Worm (Caenorhabditis elegans) whole organism, L1 larva: ENCODE results near the gene F25F2.1.

Source experiments
- C04F5.9 ChIP-seq: sonication (generic microtip); optimal IDR thresholded peaks from 2 replicates; lab custom pipeline; 2016; ENCODE audit warnings: missing genetic modification characterization, missing compliant biosample characterization
- C34B4.2 ChIP-seq: sonication (generic microtip); optimal IDR thresholded peaks from 2 replicates; lab custom pipeline; 2017; ENCODE audit warnings: mild to moderate bottlenecking, missing genetic modification characterization, missing compliant biosample characterization
- alr-1 ChIP-seq: fragments of 200-800 bp; sonication (Bioruptor generic); optimal IDR thresholded peaks from 2 replicates; lab custom pipeline; 2018; ENCODE audit warnings: borderline replicate concordance, mild to moderate bottlenecking, missing genetic modification characterization, missing compliant biosample characterization
- ama-1 ChIP-seq: fragments of 150-350 bp; optimal IDR thresholded peaks from 2 replicates; lab custom pipeline; 2014
- blmp-1 ChIP-seq: fragments of 150-350 bp; optimal IDR thresholded peaks from 2 replicates; lab custom pipeline; 2014; ENCODE audit warnings: missing biosample characterization, missing genetic modification characterization
- ceh-63 ChIP-seq: fragments of 200-800 bp; sonication (Bioruptor generic); optimal IDR thresholded peaks from 2 replicates; lab custom pipeline; 2018; ENCODE audit warnings: mild to moderate bottlenecking, missing genetic modification characterization, missing compliant biosample characterization
- ceh-90 ChIP-seq: sonication (generic microtip); optimal IDR thresholded peaks from 2 replicates; lab custom pipeline; 2016; ENCODE audit warnings: missing genetic modification characterization, missing compliant biosample characterization
- ces-1 ChIP-seq: fragments of 150-350 bp; optimal IDR thresholded peaks from 2 replicates; lab custom pipeline; 2014; ENCODE audit warnings: missing biosample characterization, missing genetic modification reagents, missing genetic modification characterization
- dsc-1 ChIP-seq: sonication (generic microtip); optimal IDR thresholded peaks from 2 replicates; lab custom pipeline; 2016; ENCODE audit warnings: mild to moderate bottlenecking, missing genetic modification characterization, missing compliant biosample characterization
- efl-3 ChIP-seq: fragments of 200-800 bp; sonication (Bioruptor generic); optimal IDR thresholded peaks from 2 replicates; lab custom pipeline; 2018; ENCODE audit warnings: mild to moderate bottlenecking, missing genetic modification characterization, missing compliant biosample characterization
- egl-13 ChIP-seq: sonication (generic microtip); optimal IDR thresholded peaks from 2 replicates; lab custom pipeline; 2016; ENCODE audit warnings: missing genotype, missing genetic modification reagents, missing genetic modification characterization, missing compliant biosample characterization
- egl-27 ChIP-seq, 2 experiments: fragments of 150-350 bp in 1 of 2; sonication (generic microtip); optimal IDR thresholded peaks; 3 replicates each; lab custom pipeline; 2017 to 2018; ENCODE audit warnings: missing biosample characterization in 2 of 2, missing genetic modification characterization in 2 of 2, missing genetic modification reagents in 2 of 2
- elt-2 ChIP-seq: sonication (generic microtip); optimal IDR thresholded peaks from 2 replicates; lab custom pipeline; 2016; ENCODE audit warnings: missing genetic modification characterization, mild to moderate bottlenecking, inconsistent platforms, missing compliant biosample characterization, missing genetic modification reagents
- ets-5 ChIP-seq: fragments of 200-800 bp; sonication (Bioruptor generic); IDR thresholded peaks from 2 replicates; pipeline ENCODE4 v1.3.6; 2022; ENCODE audit warnings: missing genetic modification characterization, missing compliant biosample characterization
- fkh-10 ChIP-seq: sonication (generic microtip); optimal IDR thresholded peaks from 2 replicates; lab custom pipeline; 2017; ENCODE audit warnings: missing biosample characterization, missing genetic modification reagents, missing genetic modification characterization
- fkh-4 ChIP-seq: sonication (generic microtip); optimal IDR thresholded peaks from 2 replicates; lab custom pipeline; 2016; ENCODE audit warnings: missing compliant biosample characterization, missing genetic modification characterization, borderline replicate concordance
- grh-1 ChIP-seq: fragments of 200-800 bp; sonication (Bioruptor generic); IDR thresholded peaks from 2 replicates; pipeline ENCODE4 v1.3.6; 2022; ENCODE audit warnings: missing genetic modification reagents, missing genetic modification characterization, missing compliant biosample characterization
- hlh-17 ChIP-seq: fragments of 200-800 bp; sonication (Bioruptor generic); optimal IDR thresholded peaks from 2 replicates; lab custom pipeline; 2018; ENCODE audit warnings: missing genetic modification characterization, mild to moderate bottlenecking, missing compliant biosample characterization, moderate library complexity, borderline replicate concordance
- isw-1 ChIP-seq: fragments of 200-800 bp; sonication (Bioruptor generic); IDR thresholded peaks from 2 replicates; pipeline ENCODE4 v1.3.6; 2022; ENCODE audit warnings: missing genetic modification characterization, missing compliant biosample characterization
- jun-1 ChIP-seq: fragments of 150-350 bp; optimal IDR thresholded peaks from 2 replicates; lab custom pipeline; 2014; ENCODE audit warnings: missing biosample characterization, missing genetic modification reagents, missing genetic modification characterization
- lin-13 ChIP-seq: fragments of 150-350 bp; optimal IDR thresholded peaks from 2 replicates; lab custom pipeline; 2014; ENCODE audit warnings: missing biosample characterization, missing genetic modification reagents, missing genetic modification characterization
- lin-14 ChIP-seq: fragments of 200-800 bp; sonication (Bioruptor generic); optimal IDR thresholded peaks from 2 replicates; lab custom pipeline; 2018; ENCODE audit warnings: mild to moderate bottlenecking, missing genetic modification characterization, moderate library complexity, missing compliant biosample characterization
- lin-15B ChIP-seq: fragments of 150-350 bp; sonication (generic microtip); optimal IDR thresholded peaks from 3 replicates; lab custom pipeline; 2014; ENCODE audit warnings: missing biosample characterization, missing genetic modification characterization
- mab-9 ChIP-seq: fragments of 200-800 bp; sonication (Bioruptor generic); IDR thresholded peaks from 2 replicates; pipeline ENCODE4 v1.3.6; 2022; ENCODE audit warnings: missing genetic modification reagents, missing genetic modification characterization, missing compliant biosample characterization
- mef-2 ChIP-seq: fragments of 150-350 bp; optimal IDR thresholded peaks from 2 replicates; lab custom pipeline; 2014; ENCODE audit warnings: missing biosample characterization, missing genetic modification characterization
- mep-1 ChIP-seq: fragments of 150-350 bp; optimal IDR thresholded peaks from 2 replicates; lab custom pipeline; 2014; ENCODE audit warnings: missing biosample characterization, missing genetic modification characterization
- nhr-12 ChIP-seq: sonication (generic microtip); optimal IDR thresholded peaks from 2 replicates; lab custom pipeline; 2017; ENCODE audit warnings: missing biosample characterization, missing genetic modification characterization
- nhr-19 ChIP-seq: fragments of 200-800 bp; sonication (Bioruptor generic); conservative IDR thresholded peaks from 2 replicates; pipeline ENCODE4 v1.3.6; 2022; ENCODE audit warnings: missing genetic modification characterization, missing compliant biosample characterization
- nhr-20 ChIP-seq: sonication (generic microtip); optimal IDR thresholded peaks from 2 replicates; lab custom pipeline; 2016; ENCODE audit warnings: mild to moderate bottlenecking, missing genetic modification characterization, missing compliant biosample characterization
- nhr-237 ChIP-seq: fragments of 150-350 bp; optimal IDR thresholded peaks from 2 replicates; lab custom pipeline; 2014; ENCODE audit warnings: missing biosample characterization, missing genetic modification characterization
- nhr-28 ChIP-seq: fragments of 150-350 bp; optimal IDR thresholded peaks from 2 replicates; lab custom pipeline; 2014; ENCODE audit warnings: missing biosample characterization, missing genetic modification characterization
- nhr-47 ChIP-seq: sonication (generic microtip); optimal IDR thresholded peaks from 2 replicates; lab custom pipeline; 2016; ENCODE audit warnings: mild to moderate bottlenecking, missing genetic modification characterization, moderate library complexity, missing compliant biosample characterization
- nhr-71 ChIP-seq: sonication (generic microtip); optimal IDR thresholded peaks from 2 replicates; lab custom pipeline; 2016; ENCODE audit warnings: mild to moderate bottlenecking, missing genetic modification characterization, moderate library complexity, missing compliant biosample characterization
- nhr-77 ChIP-seq: fragments of 150-350 bp; optimal IDR thresholded peaks from 2 replicates; lab custom pipeline; 2014; ENCODE audit warnings: missing biosample characterization, missing genetic modification characterization
- nhr-84 ChIP-seq: sonication (generic microtip); optimal IDR thresholded peaks from 2 replicates; lab custom pipeline; 2017; ENCODE audit warnings: missing biosample characterization, missing genetic modification characterization
- nhr-85 ChIP-seq: sonication (generic microtip); peaks from one replicate; lab custom pipeline; 2016; ENCODE audit warnings: missing genetic modification characterization, inconsistent platforms, missing compliant biosample characterization
- pag-3 ChIP-seq: sonication (generic microtip); optimal IDR thresholded peaks from 2 replicates; lab custom pipeline; 2017; ENCODE audit warnings: missing genetic modification characterization, mild to moderate bottlenecking, missing compliant biosample characterization, antibody characterized with exemption, borderline replicate concordance; ENCODE audit not compliant: insufficient read depth
- pqm-1 ChIP-seq: sonication (generic microtip); optimal IDR thresholded peaks from 3 replicates; lab custom pipeline; 2017; ENCODE audit warnings: missing biosample characterization, missing genetic modification characterization
- rnt-1 ChIP-seq: sonication (generic microtip); optimal IDR thresholded peaks from 2 replicates; lab custom pipeline; 2016; ENCODE audit warnings: mild to moderate bottlenecking, missing genetic modification characterization, moderate library complexity, missing compliant biosample characterization
- skn-1 ChIP-seq: fragments of 150-350 bp; optimal IDR thresholded peaks from 2 replicates; lab custom pipeline; 2014; ENCODE audit warnings: missing biosample characterization, missing genetic modification characterization
- snpc-4 ChIP-seq: fragments of 150-350 bp; optimal IDR thresholded peaks from 2 replicates; lab custom pipeline; 2014; ENCODE audit warnings: missing biosample characterization, missing genetic modification characterization
- snu-23 ChIP-seq: sonication (generic microtip); optimal IDR thresholded peaks from 2 replicates; lab custom pipeline; 2016; ENCODE audit warnings: missing genetic modification characterization, missing compliant biosample characterization
- sox-4 ChIP-seq: sonication (generic microtip); optimal IDR thresholded peaks from 2 replicates; lab custom pipeline; 2016; ENCODE audit warnings: missing genetic modification characterization, missing compliant biosample characterization
- sptf-1 ChIP-seq: fragments of 150-350 bp; optimal IDR thresholded peaks from 2 replicates; lab custom pipeline; 2014; ENCODE audit warnings: missing biosample characterization, missing genetic modification characterization
- sup-37 ChIP-seq: fragments of 200-800 bp; sonication (Bioruptor generic); optimal IDR thresholded peaks from 2 replicates; lab custom pipeline; 2018; ENCODE audit warnings: mild to moderate bottlenecking, missing genetic modification characterization, missing compliant biosample characterization
- swsn-7 ChIP-seq: sonication (generic microtip); optimal IDR thresholded peaks from 2 replicates; lab custom pipeline; 2016; ENCODE audit warnings: missing genetic modification characterization, missing compliant biosample characterization
- tlp-1 ChIP-seq: fragments of 150-350 bp; optimal IDR thresholded peaks from 2 replicates; lab custom pipeline; 2014; ENCODE audit warnings: missing biosample characterization, missing genetic modification characterization
- unc-30 ChIP-seq: sonication (generic microtip); optimal IDR thresholded peaks from 2 replicates; lab custom pipeline; 2017; ENCODE audit warnings: missing biosample characterization, missing genetic modification characterization
- unc-62 ChIP-seq: fragments of 150-350 bp; optimal IDR thresholded peaks from 2 replicates; lab custom pipeline; 2014; ENCODE audit warnings: missing biosample characterization, missing genetic modification reagents, missing genetic modification characterization
- zag-1 ChIP-seq: fragments of 150-350 bp; optimal IDR thresholded peaks from 2 replicates; lab custom pipeline; 2014; ENCODE audit warnings: missing biosample characterization, missing genetic modification characterization
- zip-4 ChIP-seq: fragments of 200-800 bp; sonication (Bioruptor generic); optimal IDR thresholded peaks from 2 replicates; lab custom pipeline; 2018; ENCODE audit warnings: mild to moderate bottlenecking, missing genetic modification characterization, moderate library complexity, missing compliant biosample characterization
- ztf-11 ChIP-seq, 2 experiments: sonication (generic microtip); optimal IDR thresholded peaks; 2 replicates each; lab custom pipeline; 2016 to 2017; ENCODE audit warnings: missing genetic modification characterization in 2 of 2, missing biosample characterization in 1 of 2, missing compliant biosample characterization in 1 of 2

Gene F25F2.1

ce11 chrIII:4508064-4508905 is at the start of gene F25F2.1, which contains the start of gene cct-5:
Gene F25F2.1, plus strand, starts transcription at chrIII:4508855.
Gene cct-5, minus strand, starts transcription at chrIII:4508114.
- TF ChIP-seq lin-15B (tag; lab: Kevin White, UChicago) (no peak), dsc-1 (tag; lab: Kevin White, UChicago) (peak; percentile 44), grh-1 (GFP tag; lab: Robert Waterston, UW) (no peak), nhr-20 (tag; lab: Kevin White, UChicago) (peak; percentile 56), C34B4.2 (tag; lab: Kevin White, UChicago) (no peak), sup-37 (GFP tag; lab: Kevin White, UChicago) (no peak), nhr-71 (peak; percentile 64), jun-1 (tag; lab: Kevin White, UChicago) (no peak), egl-27 (tag; optimal IDR thresholded peaks at IDR 0.05; lab: Kevin White, UChicago) (no peak), ceh-90 (no peak), zip-4 (GFP tag; lab: Kevin White, UChicago) (no peak), mep-1 (tag; lab: Kevin White, UChicago) (peak; percentile 91), skn-1 (tag; lab: Kevin White, UChicago) (peak; percentile 65), unc-30 (tag; lab: Kevin White, UChicago) (no peak), isw-1 (GFP tag; lab: Robert Waterston, UW) (peak; percentile 37; the same call in 1 of the 2 replicates), elt-2 (tag; lab: Kevin White, UChicago) (peak; percentile 17), unc-62 (GFP tag; lab: Kevin White, UChicago) (no peak), tlp-1 (tag; lab: Kevin White, UChicago) (no peak), hlh-17 (GFP tag; lab: Kevin White, UChicago) (no peak), ama-1 (lab: Kevin White, UChicago) (no peak), C04F5.9 (tag; lab: Kevin White, UChicago) (peak; percentile 1), sptf-1 (tag; lab: Kevin White, UChicago) (no peak), sox-4 (tag; lab: Kevin White, UChicago) (no peak), nhr-19 (peak; percentile 52), alr-1 (tag; lab: Kevin White, UChicago) (no peak), nhr-12 (no peak), blmp-1 (tag; lab: Kevin White, UChicago) (peak; percentile 57), egl-13 (tag; lab: Kevin White, UChicago) (peak; percentile 5), efl-3 (GFP tag; lab: Kevin White, UChicago) (no peak), swsn-7 (tag; lab: Kevin White, UChicago) (peak; percentile 59), nhr-28 (tag; lab: Kevin White, UChicago) (no peak), nhr-84 (tag; lab: Kevin White, UChicago) (no peak), nhr-237 (tag; lab: Kevin White, UChicago) (no peak), lin-13 (peak; percentile 40), ceh-63 (no peak), pag-3 (tag; lab: Kevin White, UChicago) (peak; percentile 21), mab-9 (no peak), nhr-77 (tag; lab: Kevin White, UChicago) (no peak), zag-1 (no peak), ets-5 (GFP tag; lab: Robert Waterston, UW) (no peak), snpc-4 (tag; lab: Kevin White, UChicago) (peak; percentile 41), fkh-4 (tag; lab: Kevin White, UChicago) (no peak), rnt-1 (tag; lab: Kevin White, UChicago) (peak; percentile 57), mef-2 (no peak), snu-23 (GFP tag; lab: Kevin White, UChicago) (peak; percentile 80), pqm-1 (tag; lab: Kevin White, UChicago) (no peak), ztf-11 (tag; optimal IDR thresholded peaks at IDR 0.05; lab: Kevin White, UChicago) (no peak), ces-1 (GFP tag; lab: Kevin White, UChicago) (no peak), nhr-47 (peak; percentile 61), nhr-85 (tag; lab: Kevin White, UChicago) (peak; percentile 82), lin-14 (peak; percentile 64), fkh-10 (GFP tag; lab: Kevin White, UChicago) (no peak)
